Worm (Caenorhabditis elegans): ENCODE measurements around the gene lmd-5.

Gene lmd-5

ce11 chrV:7084612-7085139 is 38.8 kb upstream of the lmd-5 start, which contains the start of gene mys-1:
mys-1 (minus strand) TSS chrV:7084662.
- TF ChIP-seq mdl-1 (tag; optimal IDR thresholded peaks at IDR 0.05), result no peak
- TF ChIP-seq skn-1 (tag; optimal IDR thresholded peaks at IDR 0.05), result no peak
- peak; percentile 71 for TF ChIP-seq sma-3 (GFP tag; optimal IDR thresholded peaks at IDR 0.05)
- peak; percentile 0 for TF ChIP-seq crh-2 (tag; optimal IDR thresholded peaks at IDR 0.05)
- TF ChIP-seq lin-39 (tag; optimal IDR thresholded peaks at IDR 0.05), result no peak
- TF ChIP-seq alr-1 (tag; optimal IDR thresholded peaks at IDR 0.05), result no peak
- TF ChIP-seq nhr-237 (tag; optimal IDR thresholded peaks at IDR 0.05), result no peak
- no peak for TF ChIP-seq unc-39 (tag; optimal IDR thresholded peaks at IDR 0.05)
- TF ChIP-seq nhr-77 (tag; optimal IDR thresholded peaks at IDR 0.05), result no peak
- TF ChIP-seq elt-3 (tag; optimal IDR thresholded peaks at IDR 0.05), result no peak
- TF ChIP-seq aly-2 (tag; optimal IDR thresholded peaks at IDR 0.05), result no peak
- no peak for TF ChIP-seq nhr-10 (tag; optimal IDR thresholded peaks at IDR 0.05)
- no peak for TF ChIP-seq Y55F3AM.14 (GFP tag; optimal IDR thresholded peaks at IDR 0.05)
- no peak for TF ChIP-seq ceh-82 (tag; optimal IDR thresholded peaks at IDR 0.05)
- TF ChIP-seq C34F6.9 (tag; optimal IDR thresholded peaks at IDR 0.05), result no peak
- TF ChIP-seq egl-27 (tag; optimal IDR thresholded peaks at IDR 0.05), result no peak
- peak; percentile 67 for TF ChIP-seq F13H6.1 (tag; optimal IDR thresholded peaks at IDR 0.05)
- TF ChIP-seq ztf-1 (GFP tag; conservative IDR thresholded peaks at IDR 0.05), result no peak
- peak in 1 of 2 experiments; percentile 69 for TF ChIP-seq lsy-2 (tag; optimal IDR thresholded peaks at IDR 0.05)
- TF ChIP-seq dmd-4 (tag; optimal IDR thresholded peaks at IDR 0.05), result no peak
- no peak for TF ChIP-seq zag-1 (tag; optimal IDR thresholded peaks at IDR 0.05)
- TF ChIP-seq mbf-1 (tag; optimal IDR thresholded peaks at IDR 0.05), result no peak
- TF ChIP-seq ama-1 (optimal IDR thresholded peaks at IDR 0.05), result no peak
- TF ChIP-seq ceh-16 (tag; optimal IDR thresholded peaks at IDR 0.05), result no peak
- no peak for TF ChIP-seq ztf-4 (tag; optimal IDR thresholded peaks at IDR 0.05)
- peak; percentile 80 for TF ChIP-seq sma-9 (GFP tag; optimal IDR thresholded peaks at IDR 0.05)
- TF ChIP-seq sma-9 (tag; optimal IDR thresholded peaks at IDR 0.05), result no peak
- TF ChIP-seq fos-1 (tag; optimal IDR thresholded peaks at IDR 0.05), result peak; percentile 9
- no peak for TF ChIP-seq snpc-4 (tag; optimal IDR thresholded peaks at IDR 0.05)
- no peak for TF ChIP-seq nhr-25 (tag; optimal IDR thresholded peaks at IDR 0.05)
- peak; percentile 63 for TF ChIP-seq unc-55 (GFP tag; optimal IDR thresholded peaks at IDR 0.05)
- no peak for TF ChIP-seq nhr-129 (tag; optimal IDR thresholded peaks at IDR 0.05)
- TF ChIP-seq elt-1 (tag; optimal IDR thresholded peaks at IDR 0.05), result no peak
- TF ChIP-seq gmeb-1 (tag; optimal IDR thresholded peaks at IDR 0.05), result peak; percentile 94
- no peak for TF ChIP-seq nhr-23 (tag; optimal IDR thresholded peaks at IDR 0.05)
- TF ChIP-seq unc-62 (GFP tag; optimal IDR thresholded peaks at IDR 0.05), result no peak
- peak; percentile 9 for TF ChIP-seq sem-4 (tag; optimal IDR thresholded peaks at IDR 0.05)
- no peak for TF ChIP-seq blmp-1 (tag; optimal IDR thresholded peaks at IDR 0.05; ENCODE audit: insufficient read depth)
- TF ChIP-seq nhr-6 (tag; optimal IDR thresholded peaks at IDR 0.05), result no peak
- TF ChIP-seq ztf-11 (tag; optimal IDR thresholded peaks at IDR 0.05), result no peak
- TF ChIP-seq nhr-12 (tag; optimal IDR thresholded peaks at IDR 0.05), result no peak
- TF ChIP-seq peb-1 (tag; optimal IDR thresholded peaks at IDR 0.05), result no peak
- TF ChIP-seq nhr-11 (tag; optimal IDR thresholded peaks at IDR 0.05), result no peak
- no peak for TF ChIP-seq nhr-21 (tag; optimal IDR thresholded peaks at IDR 0.05)
- no peak for TF ChIP-seq R02D3.7 (tag; optimal IDR thresholded peaks at IDR 0.05)
- no peak for TF ChIP-seq lin-13 (GFP tag; optimal IDR thresholded peaks at IDR 0.05)
- no peak for TF ChIP-seq lin-11 (tag; optimal IDR thresholded peaks at IDR 0.05)
- TF ChIP-seq ZK546.5 (tag; optimal IDR thresholded peaks at IDR 0.05), result no peak
- TF ChIP-seq mab-5 (tag; optimal IDR thresholded peaks at IDR 0.05), result no peak
